Worm (Caenorhabditis elegans): ENCODE results near the gene gln-6.

ce11 chrIV:9712782-9713181, 27.9 kb downstream of the gln-6 start, which contains the start of gene K01H12.4:
- no peak for TF ChIP-seq dao-5 (tag; optimal IDR thresholded peaks at IDR 0.05)
- TF ChIP-seq W03F9.2 (tag; optimal IDR thresholded peaks at IDR 0.05) = no peak
